Worm (Caenorhabditis elegans) whole organism, L2 larva: ENCODE data around the gene F59A2.5.
A peak's percentile ranks its signal among the peaks of the same experiment; 100 is the strongest.

ENCODE experiments used
- C34F6.9 ChIP-seq: fragments of 150-350 bp; optimal IDR thresholded peaks from 2 replicates; lab custom pipeline; 2014; ENCODE audit warnings: missing biosample characterization, missing genetic modification characterization
- F13H6.1 ChIP-seq: sonication (generic microtip); optimal IDR thresholded peaks from 2 replicates; lab custom pipeline; 2016; ENCODE audit warnings: missing genetic modification characterization, missing compliant biosample characterization
- R02D3.7 ChIP-seq: fragments of 150-350 bp; optimal IDR thresholded peaks from 2 replicates; lab custom pipeline; 2014; ENCODE audit warnings: missing biosample characterization, missing genetic modification characterization
- Y55F3AM.14 ChIP-seq: fragments of 200-800 bp; sonication (Bioruptor generic); optimal IDR thresholded peaks from 2 replicates; lab custom pipeline; 2018; ENCODE audit warnings: mild to moderate bottlenecking, missing genetic modification characterization, missing compliant biosample characterization
- ZK546.5 ChIP-seq: sonication (generic microtip); optimal IDR thresholded peaks from 2 replicates; lab custom pipeline; 2017; ENCODE audit warnings: missing biosample characterization, missing genetic modification characterization
- alr-1 ChIP-seq: fragments of 150-350 bp; optimal IDR thresholded peaks from 2 replicates; lab custom pipeline; 2014; ENCODE audit warnings: missing biosample characterization, missing genetic modification characterization
- aly-2 ChIP-seq: fragments of 150-350 bp; optimal IDR thresholded peaks from 2 replicates; lab custom pipeline; 2014; ENCODE audit warnings: missing biosample characterization, missing genetic modification characterization
- blmp-1 ChIP-seq: sonication (generic microtip); optimal IDR thresholded peaks from 2 replicates; lab custom pipeline; 2017; ENCODE audit warnings: missing genetic modification characterization, mild to moderate bottlenecking, missing compliant biosample characterization, antibody characterized with exemption, moderate library complexity; ENCODE audit not compliant: insufficient read depth
- ceh-16 ChIP-seq: fragments of 150-350 bp; optimal IDR thresholded peaks from 2 replicates; lab custom pipeline; 2014; ENCODE audit warnings: missing biosample characterization, missing genetic modification characterization
- crh-2 ChIP-seq: sonication (generic microtip); optimal IDR thresholded peaks from 2 replicates; lab custom pipeline; 2017; ENCODE audit warnings: missing biosample characterization, missing genetic modification characterization
- dmd-4 ChIP-seq: sonication (generic microtip); optimal IDR thresholded peaks from 2 replicates; lab custom pipeline; 2017; ENCODE audit warnings: missing biosample characterization, missing genetic modification characterization
- egl-27 ChIP-seq: sonication (generic microtip); optimal IDR thresholded peaks from 3 replicates; lab custom pipeline; 2017; ENCODE audit warnings: missing biosample characterization, missing genetic modification reagents, missing genetic modification characterization
- elt-1 ChIP-seq: fragments of 150-350 bp; optimal IDR thresholded peaks from 2 replicates; lab custom pipeline; 2014; ENCODE audit warnings: missing biosample characterization, missing genetic modification characterization
- elt-3 ChIP-seq: sonication (generic microtip); optimal IDR thresholded peaks from 2 replicates; lab custom pipeline; 2017; ENCODE audit warnings: missing biosample characterization, missing genetic modification characterization
- fos-1 ChIP-seq: fragments of 150-350 bp; optimal IDR thresholded peaks from 2 replicates; lab custom pipeline; 2014; ENCODE audit warnings: missing biosample characterization, missing genetic modification characterization
- gmeb-1 ChIP-seq: fragments of 150-350 bp; optimal IDR thresholded peaks from 2 replicates; lab custom pipeline; 2014; ENCODE audit warnings: missing biosample characterization, missing genetic modification characterization
- lin-13 ChIP-seq: fragments of 150-350 bp; optimal IDR thresholded peaks from 2 replicates; lab custom pipeline; 2014; ENCODE audit warnings: missing biosample characterization, missing genetic modification reagents, missing genetic modification characterization
- lin-39 ChIP-seq: fragments of 150-350 bp; optimal IDR thresholded peaks from 2 replicates; lab custom pipeline; 2014; ENCODE audit warnings: missing biosample characterization, missing genetic modification reagents, missing genetic modification characterization
- lsy-2 ChIP-seq, 2 experiments: fragments of 150-350 bp in 1 of 2; sonication (generic microtip) in 1 of 2; optimal IDR thresholded peaks; 2 replicates each; lab custom pipeline; 2014 to 2017; ENCODE audit warnings: missing biosample characterization in 2 of 2, missing genetic modification characterization in 2 of 2
- mdl-1 ChIP-seq, 2 experiments: fragments of 150-350 bp in 1 of 2; sonication (generic microtip) in 1 of 2; optimal IDR thresholded peaks; 2 replicates each; lab custom pipeline; 2017; ENCODE audit warnings: missing biosample characterization in 2 of 2, missing genetic modification characterization in 2 of 2
- nhr-11 ChIP-seq: fragments of 150-350 bp; optimal IDR thresholded peaks from 2 replicates; lab custom pipeline; 2014; ENCODE audit warnings: missing biosample characterization, missing genetic modification characterization
- nhr-129 ChIP-seq: fragments of 150-350 bp; optimal IDR thresholded peaks from 2 replicates; lab custom pipeline; 2014; ENCODE audit warnings: missing biosample characterization, missing genetic modification characterization
- nhr-21 ChIP-seq: fragments of 150-350 bp; optimal IDR thresholded peaks from 2 replicates; lab custom pipeline; 2014; ENCODE audit warnings: missing biosample characterization, missing genetic modification characterization
- nhr-23 ChIP-seq: fragments of 150-350 bp; optimal IDR thresholded peaks from 2 replicates; lab custom pipeline; 2014; ENCODE audit warnings: missing biosample characterization, missing genetic modification reagents, missing genetic modification characterization
- nhr-237 ChIP-seq: fragments of 150-350 bp; optimal IDR thresholded peaks from 2 replicates; lab custom pipeline; 2014; ENCODE audit warnings: missing biosample characterization, missing genetic modification characterization
- nhr-6 ChIP-seq: fragments of 150-350 bp; optimal IDR thresholded peaks from 2 replicates; lab custom pipeline; 2014; ENCODE audit warnings: missing biosample characterization, missing genetic modification characterization
- sem-4 ChIP-seq: fragments of 150-350 bp; optimal IDR thresholded peaks from 2 replicates; lab custom pipeline; 2014; ENCODE audit warnings: missing biosample characterization, missing genetic modification reagents, missing genetic modification characterization
- sma-3 ChIP-seq: sonication (generic microtip); optimal IDR thresholded peaks from 2 replicates; lab custom pipeline; 2016; ENCODE audit warnings: missing genetic modification reagents, missing genetic modification characterization, missing compliant biosample characterization
- sma-9 ChIP-seq, 2 experiments: fragments of 150-350 bp in 1 of 2; sonication (generic microtip) in 1 of 2; optimal IDR thresholded peaks; 2 replicates each; lab custom pipeline; 2014 to 2016; ENCODE audit warnings: missing genetic modification characterization in 2 of 2, mild to moderate bottlenecking in 1 of 2, missing biosample characterization in 1 of 2, missing compliant biosample characterization in 1 of 2, missing genetic modification reagents in 1 of 2, moderate library complexity in 1 of 2
- snpc-4 ChIP-seq: fragments of 150-350 bp; optimal IDR thresholded peaks from 2 replicates; lab custom pipeline; 2014; ENCODE audit warnings: missing biosample characterization, missing genetic modification characterization
- unc-39 ChIP-seq: fragments of 150-350 bp; optimal IDR thresholded peaks from 2 replicates; lab custom pipeline; 2014; ENCODE audit warnings: missing biosample characterization, missing genetic modification characterization
- unc-55 ChIP-seq: fragments of 150-350 bp; sonication (generic microtip); optimal IDR thresholded peaks from 3 replicates; lab custom pipeline; 2014; ENCODE audit warnings: missing biosample characterization, missing genetic modification reagents, missing genetic modification characterization
- unc-62 ChIP-seq: fragments of 150-350 bp; optimal IDR thresholded peaks from 2 replicates; lab custom pipeline; 2014; ENCODE audit warnings: missing biosample characterization, missing genetic modification reagents, missing genetic modification characterization
- zag-1 ChIP-seq: fragments of 150-350 bp; optimal IDR thresholded peaks from 2 replicates; lab custom pipeline; 2014; ENCODE audit warnings: missing biosample characterization, missing genetic modification characterization
- ztf-1 ChIP-seq: fragments of 200-800 bp; sonication (Bioruptor generic); conservative IDR thresholded peaks from 2 replicates; pipeline ENCODE4 v1.3.6; 2022; ENCODE audit warnings: missing genetic modification characterization, missing compliant biosample characterization
- ztf-11 ChIP-seq: sonication (generic microtip); optimal IDR thresholded peaks from 2 replicates; lab custom pipeline; 2017; ENCODE audit warnings: missing biosample characterization, missing genetic modification characterization

F59A2.5 gene

ce11 chrIII:3370770-3371169 is 33.9 kb upstream of the F59A2.5 start:
- TF ChIP-seq fos-1 (tag; lab: Kevin White, UChicago) (peak; percentile 23), ZK546.5 (tag; lab: Kevin White, UChicago) (no peak), dmd-4 (tag; lab: Kevin White, UChicago) (no peak), ztf-11 (tag; lab: Kevin White, UChicago) (no peak), C34F6.9 (tag; lab: Kevin White, UChicago) (no peak), sma-9 (GFP tag; optimal IDR thresholded peaks at IDR 0.05; lab: Kevin White, UChicago) (no peak), sma-9 (tag; optimal IDR thresholded peaks at IDR 0.05; lab: Kevin White, UChicago) (no peak), aly-2 (tag; lab: Kevin White, UChicago) (no peak)

DNA sequence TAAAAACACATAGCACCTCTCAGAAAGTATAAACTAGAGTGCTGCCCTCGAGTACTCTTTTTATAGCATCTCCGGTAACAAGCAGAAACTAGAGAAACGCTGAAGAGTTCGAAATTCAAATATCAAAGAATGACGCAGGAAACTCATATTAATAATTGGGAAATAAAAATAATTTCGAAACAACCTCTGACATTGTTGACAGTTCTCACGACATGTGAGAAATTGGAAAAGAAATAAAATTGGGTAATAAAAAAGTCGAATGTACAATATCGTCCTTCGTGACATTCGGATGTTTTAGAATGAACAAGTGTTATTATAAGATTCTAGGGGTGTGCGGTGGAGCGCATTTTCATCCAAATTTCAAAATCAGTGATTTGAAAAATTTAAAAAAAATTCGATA is 32.4 kb upstream of the F59A2.5 start:
- TF ChIP-seq ztf-11 (tag; lab: Kevin White, UChicago): no peak
- TF ChIP-seq F13H6.1 (tag; lab: Kevin White, UChicago): no peak

DNA sequence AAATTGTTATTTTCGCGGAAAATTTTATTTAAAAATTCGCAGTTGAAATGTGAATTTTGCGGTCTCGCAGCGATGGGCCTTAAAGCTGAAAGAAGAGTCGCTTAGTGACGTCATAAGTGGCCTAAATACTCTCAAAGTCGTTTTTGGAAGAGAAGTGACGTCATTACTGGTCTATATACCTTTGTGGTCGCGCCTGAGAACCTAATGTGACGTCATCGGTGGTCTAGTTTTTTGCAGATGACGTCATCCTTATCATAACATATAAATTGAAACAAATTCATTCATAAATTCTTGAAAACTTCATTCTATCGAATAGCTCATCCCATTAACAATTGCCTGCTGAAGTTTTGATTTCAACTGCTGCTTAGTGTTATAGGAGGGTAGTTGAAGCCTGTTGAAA is 27.5 kb upstream of the F59A2.5 start:
- TF ChIP-seq Y55F3AM.14 (GFP tag; lab: Kevin White, UChicago): no peak
- TF ChIP-seq elt-3: no peak
- TF ChIP-seq lin-39 (tag; lab: Kevin White, UChicago): no peak
- TF ChIP-seq nhr-23 (tag; lab: Kevin White, UChicago): no peak
- no peak for TF ChIP-seq fos-1 (tag; lab: Kevin White, UChicago)
- TF ChIP-seq ztf-1: no peak
- TF ChIP-seq egl-27: no peak
- TF ChIP-seq lsy-2 (tag; optimal IDR thresholded peaks at IDR 0.05; lab: Kevin White, UChicago): no peak
- no peak for TF ChIP-seq sma-9 (GFP tag; optimal IDR thresholded peaks at IDR 0.05; lab: Kevin White, UChicago)
- no peak for TF ChIP-seq sma-9 (tag; optimal IDR thresholded peaks at IDR 0.05; lab: Kevin White, UChicago)
- no peak for TF ChIP-seq nhr-129 (tag; lab: Kevin White, UChicago)
- no peak for TF ChIP-seq aly-2 (tag; lab: Kevin White, UChicago)
- no peak for TF ChIP-seq crh-2 (tag; lab: Kevin White, UChicago)
- TF ChIP-seq, all 48 proteins: peak for 0

DNA sequence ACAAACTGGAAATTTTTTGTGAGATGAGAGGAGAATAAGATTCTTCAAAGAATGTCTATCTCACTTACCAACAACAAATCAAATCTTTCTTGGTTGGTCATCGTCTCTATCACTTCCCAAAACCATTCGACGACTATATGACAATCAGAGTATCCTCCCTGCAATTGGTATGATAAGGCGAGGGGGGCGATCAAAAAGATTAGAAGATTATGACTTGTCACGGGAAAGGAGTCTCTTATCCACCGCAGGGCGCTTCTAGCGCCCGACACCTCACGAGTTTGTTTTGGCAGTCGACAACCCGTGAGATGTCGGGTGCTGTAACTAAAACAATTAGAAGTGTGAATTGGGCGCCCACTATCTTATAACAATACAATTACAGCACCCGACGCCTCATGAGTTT is 27.0 kb upstream of the F59A2.5 start:
- TF ChIP-seq gmeb-1 (tag; lab: Kevin White, UChicago): peak; percentile 16
- peak; percentile 91 for TF ChIP-seq snpc-4 (tag; lab: Kevin White, UChicago)
- TF ChIP-seq nhr-6 (tag; lab: Kevin White, UChicago): no peak
- peak; percentile 48 for TF ChIP-seq lin-13 (GFP tag; lab: Kevin White, UChicago)
- no peak for TF ChIP-seq nhr-237 (tag; lab: Kevin White, UChicago)
- TF ChIP-seq sma-3 (GFP tag; lab: Kevin White, UChicago): peak; percentile 46
- no peak for TF ChIP-seq ceh-16 (tag; lab: Kevin White, UChicago)
- peak; percentile 24 for TF ChIP-seq blmp-1 (tag; lab: Kevin White, UChicago)
- TF ChIP-seq sma-9 (GFP tag; optimal IDR thresholded peaks at IDR 0.05; lab: Kevin White, UChicago): peak; percentile 37
- TF ChIP-seq sma-9 (tag; optimal IDR thresholded peaks at IDR 0.05; lab: Kevin White, UChicago): no peak
- peak; percentile 42 for TF ChIP-seq nhr-21 (tag; lab: Kevin White, UChicago)
- TF ChIP-seq, all 48 proteins: peak for 7

- TF ChIP-seq mdl-1 (tag; optimal IDR thresholded peaks at IDR 0.05; lab: Kevin White, UChicago) (no peak), snpc-4 (tag; lab: Kevin White, UChicago) (peak; percentile 12), gmeb-1 (tag; lab: Kevin White, UChicago) (no peak), zag-1 (tag; lab: Kevin White, UChicago) (peak; percentile 14)
- TF ChIP-seq, all 48 proteins: peak for 2
Observed at ce11 chrIII:3381866-3382265, 22.8 kb upstream of the F59A2.5 start.

- TF ChIP-seq lin-39 (tag; lab: Kevin White, UChicago): no peak
- TF ChIP-seq unc-39 (tag; lab: Kevin White, UChicago): no peak
- no peak for TF ChIP-seq elt-1 (tag; lab: Kevin White, UChicago)
- TF ChIP-seq sem-4 (tag; lab: Kevin White, UChicago): no peak
- TF ChIP-seq ztf-1: no peak
- no peak for TF ChIP-seq ZK546.5 (tag; lab: Kevin White, UChicago)
- TF ChIP-seq unc-62 (GFP tag; lab: Kevin White, UChicago): no peak
- TF ChIP-seq unc-55 (GFP tag; lab: Kevin White, UChicago): no peak
- no peak for TF ChIP-seq C34F6.9 (tag; lab: Kevin White, UChicago)
- no peak for TF ChIP-seq fos-1 (tag; lab: Kevin White, UChicago)
- TF ChIP-seq gmeb-1 (tag; lab: Kevin White, UChicago): no peak
- TF ChIP-seq nhr-11: no peak
- no peak for TF ChIP-seq alr-1
- TF ChIP-seq mdl-1 (tag; optimal IDR thresholded peaks at IDR 0.05; lab: Kevin White, UChicago): no peak
- TF ChIP-seq R02D3.7: no peak
- TF ChIP-seq, all 48 proteins: peak for 0
Observed at ce11 chrIII:3382465-3382864, 22.2 kb upstream of the F59A2.5 start.
